Fruit fly (Drosophila melanogaster): Measurements from ENCODE around the gene Qsox3.

DNA sequence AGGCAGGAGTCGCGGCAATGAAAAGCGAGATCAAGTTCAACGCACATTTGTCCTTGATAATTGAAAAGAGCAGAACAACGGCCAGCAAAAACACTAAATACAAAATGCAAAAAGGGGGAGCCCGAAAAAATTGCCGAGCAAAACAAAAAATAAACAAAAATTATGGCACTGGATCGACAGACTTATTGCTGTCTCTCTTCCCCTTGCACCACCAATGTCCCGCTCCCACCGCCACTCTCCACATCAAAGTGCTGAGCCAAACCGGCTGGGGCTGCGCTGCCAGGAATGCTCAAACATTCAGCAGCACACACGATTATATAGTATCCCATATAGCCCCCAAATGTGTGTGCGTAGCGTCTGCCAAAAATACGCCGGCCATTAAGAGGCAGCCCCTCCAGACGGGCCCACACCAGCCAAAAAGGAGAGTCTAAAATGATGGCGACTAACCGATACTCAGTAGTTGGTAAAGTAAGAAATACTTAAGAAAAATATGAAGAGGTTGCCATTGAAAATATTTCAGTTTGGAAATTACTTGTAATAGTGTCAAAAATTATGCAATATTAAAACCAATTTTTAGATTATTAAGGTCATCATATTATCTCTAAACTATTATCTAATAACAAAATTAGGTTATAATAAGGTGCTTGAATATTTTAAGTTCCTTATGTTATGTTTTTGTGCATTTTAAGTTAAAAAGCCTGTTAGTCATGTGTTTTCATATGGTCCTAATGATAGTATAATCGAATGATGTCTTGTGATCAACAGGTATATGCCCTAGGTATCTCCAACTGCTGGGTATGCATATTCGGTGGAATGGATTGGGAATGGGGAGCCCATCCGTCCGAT, 10.0 kb downstream of the Qsox3 start:
- no peak for TF ChIP-seq cnc (optimal IDR thresholded peaks at IDR 0.05)
- no peak for TF ChIP-seq cic (GFP tag; optimal IDR thresholded peaks at IDR 0.05)
- no peak for TF ChIP-seq CG33017 (tag; optimal IDR thresholded peaks at IDR 0.05)
- no peak for TF ChIP-seq kay (GFP tag; ENCODE audit: borderline replicate concordance)
- TF ChIP-seq CG12768 (GFP tag; optimal IDR thresholded peaks at IDR 0.05), result no peak
- TF ChIP-seq CG1620 (GFP tag; optimal IDR thresholded peaks at IDR 0.05), result no peak
- TF ChIP-seq pad (GFP tag; optimal IDR thresholded peaks at IDR 0.05), result no peak
- TF ChIP-seq CG5204 (GFP tag; optimal IDR thresholded peaks at IDR 0.05), result no peak
- TF ChIP-seq ovo (GFP tag; optimal IDR thresholded peaks at IDR 0.05), result no peak
- TF ChIP-seq Hr96 (GFP tag; optimal IDR thresholded peaks at IDR 0.05), result no peak
- no peak for TF ChIP-seq bab1 (GFP tag; optimal IDR thresholded peaks at IDR 0.05)
